Worm (Caenorhabditis elegans) whole organism, L4 larva: ENCODE results near the gene K12H6.10.
"Not testable (repeated sequence)": the region's sequence is repeated elsewhere in the genome, so short reads cannot be mapped to it uniquely, and the experiment has no call there.

ENCODE experiments used
- D1046.2 ChIP-seq: fragments of 200-800 bp; sonication (Bioruptor generic); IDR thresholded peaks from 2 replicates; pipeline ENCODE4 v1.3.6; 2022; ENCODE audit warnings: missing genetic modification characterization, missing compliant biosample characterization
- F37D6.2 ChIP-seq: sonication (generic microtip); optimal IDR thresholded peaks from 2 replicates; lab custom pipeline; 2016; ENCODE audit warnings: mild to moderate bottlenecking, missing genetic modification characterization, missing compliant biosample characterization
- F44E2.7 ChIP-seq: fragments of 200-800 bp; sonication (Bioruptor generic); IDR thresholded peaks from 2 replicates; pipeline ENCODE4 v2.1.2; 2022; ENCODE audit warnings: missing genetic modification characterization, missing compliant biosample characterization
- Y75B8A.6 ChIP-seq: fragments of 200-800 bp; sonication (Bioruptor generic); IDR thresholded peaks from 2 replicates; pipeline ENCODE4 v1.3.6; 2022; ENCODE audit warnings: missing genetic modification reagents, missing genetic modification characterization, missing compliant biosample characterization
- arid-1 ChIP-seq: fragments of 200-800 bp; sonication (Bioruptor generic); conservative IDR thresholded peaks from 2 replicates; pipeline ENCODE4 v1.3.6; 2022; ENCODE audit warnings: missing genetic modification reagents, missing genetic modification characterization, missing compliant biosample characterization
- attf-4 ChIP-seq: sonication (generic microtip); optimal IDR thresholded peaks from 3 replicates; lab custom pipeline; 2017; ENCODE audit warnings: missing biosample characterization, missing genetic modification characterization
- ceh-20 ChIP-seq: fragments of 200-800 bp; sonication (Bioruptor generic); IDR thresholded peaks from 2 replicates; pipeline ENCODE4 v1.3.6; 2022; ENCODE audit warnings: missing genetic modification reagents, missing genetic modification characterization, missing compliant biosample characterization
- ceh-44 ChIP-seq: fragments of 200-800 bp; sonication (Bioruptor generic); IDR thresholded peaks from 2 replicates; pipeline ENCODE4 v1.3.6; 2022; ENCODE audit warnings: missing genetic modification reagents, missing genetic modification characterization, missing compliant biosample characterization
- ceh-62 ChIP-seq: sonication (generic microtip); optimal IDR thresholded peaks from 2 replicates; lab custom pipeline; 2017; ENCODE audit warnings: missing biosample characterization, missing genetic modification characterization
- ceh-82 ChIP-seq: sonication (generic microtip); optimal IDR thresholded peaks from 2 replicates; lab custom pipeline; 2017; ENCODE audit warnings: missing biosample characterization, missing genetic modification characterization
- dmd-6 ChIP-seq: fragments of 200-800 bp; sonication (Bioruptor generic); IDR thresholded peaks from 2 replicates; pipeline ENCODE4 v1.3.6; 2022; ENCODE audit warnings: missing genetic modification reagents, missing genetic modification characterization, missing compliant biosample characterization
- dpl-1 ChIP-seq: fragments of 150-350 bp; optimal IDR thresholded peaks from 2 replicates; lab custom pipeline; 2014; ENCODE audit warnings: missing biosample characterization, missing genetic modification reagents, missing genetic modification characterization
- duxl-1 ChIP-seq: sonication (generic microtip); optimal IDR thresholded peaks from 2 replicates; lab custom pipeline; 2016; ENCODE audit warnings: mild to moderate bottlenecking, missing genetic modification characterization, moderate library complexity, missing compliant biosample characterization; ENCODE audit not compliant: poor library complexity
- dve-1 ChIP-seq: sonication (generic microtip); optimal IDR thresholded peaks from 2 replicates; lab custom pipeline; 2017; ENCODE audit warnings: antibody characterized with exemption, mild to moderate bottlenecking, missing genetic modification characterization, missing compliant biosample characterization; ENCODE audit not compliant: insufficient read depth
- egl-43 ChIP-seq: fragments of 200-800 bp; sonication (Bioruptor generic); IDR thresholded peaks from 2 replicates; pipeline ENCODE4 v1.3.6; 2022; ENCODE audit warnings: missing genetic modification reagents, missing genetic modification characterization, missing compliant biosample characterization
- fkh-10 ChIP-seq: fragments of 150-350 bp; optimal IDR thresholded peaks from 2 replicates; lab custom pipeline; 2014; ENCODE audit warnings: missing biosample characterization, missing genetic modification reagents, missing genetic modification characterization
- gei-8 ChIP-seq: fragments of 200-800 bp; sonication (Bioruptor generic); optimal IDR thresholded peaks from 2 replicates; lab custom pipeline; 2018; ENCODE audit warnings: mild to moderate bottlenecking, missing genetic modification characterization, missing compliant biosample characterization
- hif-1 ChIP-seq, 2 experiments: sonication (generic microtip); optimal IDR thresholded peaks; 2 replicates each; lab custom pipeline; 2016 to 2017; ENCODE audit warnings: missing compliant biosample characterization in 2 of 2, missing genetic modification characterization in 2 of 2, missing genetic modification reagents in 2 of 2, missing genotype in 2 of 2, mild to moderate bottlenecking in 1 of 2
- hmg-1.1 ChIP-seq: fragments of 200-800 bp; sonication (Bioruptor generic); IDR thresholded peaks from 2 replicates; pipeline ENCODE4 v1.3.6; 2022; ENCODE audit warnings: missing genetic modification reagents, missing genetic modification characterization, missing compliant biosample characterization
- lim-7 ChIP-seq: fragments of 200-800 bp; sonication (Bioruptor generic); IDR thresholded peaks from 2 replicates; pipeline ENCODE4 v1.3.6; 2022; ENCODE audit warnings: missing genetic modification characterization, missing compliant biosample characterization
- lin-38 ChIP-seq: fragments of 200-800 bp; sonication (Bioruptor generic); IDR thresholded peaks from 2 replicates; pipeline ENCODE4 v1.3.6; 2022; ENCODE audit warnings: missing genetic modification reagents, missing genetic modification characterization, missing compliant biosample characterization
- lsy-2 ChIP-seq, 2 experiments: fragments of 150-350 bp in 1 of 2; sonication (generic microtip) in 1 of 2; optimal IDR thresholded peaks; 2 replicates each; lab custom pipeline; 2014 to 2017; ENCODE audit warnings: missing biosample characterization in 2 of 2, missing genetic modification characterization in 2 of 2
- mes-2 ChIP-seq: sonication (generic microtip); optimal IDR thresholded peaks from 2 replicates; lab custom pipeline; 2016; ENCODE audit warnings: missing genotype, mild to moderate bottlenecking, missing genetic modification characterization, missing compliant biosample characterization; ENCODE audit not compliant: poor library complexity, severe bottlenecking
- mxl-3 ChIP-seq: fragments of 200-800 bp; sonication (Bioruptor generic); optimal IDR thresholded peaks from 2 replicates; lab custom pipeline; 2018; ENCODE audit warnings: mild to moderate bottlenecking, missing genetic modification characterization, missing compliant biosample characterization
- nhr-10 ChIP-seq: fragments of 150-350 bp; optimal IDR thresholded peaks from 2 replicates; lab custom pipeline; 2014; ENCODE audit warnings: missing biosample characterization, missing genetic modification characterization
- nhr-11 ChIP-seq: fragments of 150-350 bp; optimal IDR thresholded peaks from 2 replicates; lab custom pipeline; 2014; ENCODE audit warnings: missing biosample characterization, missing genetic modification characterization
- nhr-25 ChIP-seq: sonication (generic microtip); optimal IDR thresholded peaks from 2 replicates; lab custom pipeline; 2017; ENCODE audit warnings: missing genetic modification characterization, mild to moderate bottlenecking, missing compliant biosample characterization, antibody characterized with exemption, moderate library complexity, borderline replicate concordance; ENCODE audit not compliant: insufficient read depth
- nhr-28 ChIP-seq: fragments of 150-350 bp; optimal IDR thresholded peaks from 2 replicates; lab custom pipeline; 2014; ENCODE audit warnings: missing biosample characterization, missing genetic modification characterization
- nhr-41 ChIP-seq: fragments of 200-800 bp; sonication (Bioruptor generic); IDR thresholded peaks from 2 replicates; pipeline ENCODE4 v1.3.6; 2022; ENCODE audit warnings: missing genetic modification reagents, missing genetic modification characterization, missing compliant biosample characterization
- nhr-76 ChIP-seq: fragments of 150-350 bp; optimal IDR thresholded peaks from 2 replicates; lab custom pipeline; 2014; ENCODE audit warnings: missing biosample characterization, missing genetic modification characterization
- skn-1 ChIP-seq: fragments of 150-350 bp; optimal IDR thresholded peaks from 2 replicates; lab custom pipeline; 2014; ENCODE audit warnings: missing biosample characterization, missing genetic modification characterization
- spr-1 ChIP-seq: sonication (generic microtip); optimal IDR thresholded peaks from 2 replicates; lab custom pipeline; 2016; ENCODE audit warnings: mild to moderate bottlenecking, missing genetic modification characterization, missing compliant biosample characterization
- spr-3 ChIP-seq: fragments of 200-800 bp; sonication (Bioruptor generic); optimal IDR thresholded peaks from 2 replicates; lab custom pipeline; 2018; ENCODE audit warnings: mild to moderate bottlenecking, missing genetic modification characterization, missing compliant biosample characterization
- tra-1 ChIP-seq: fragments of 200-800 bp; sonication (Bioruptor generic); IDR thresholded peaks from 2 replicates; pipeline ENCODE4 v1.3.6; 2022; ENCODE audit warnings: missing genetic modification reagents, missing genetic modification characterization, missing compliant biosample characterization
- unc-130 ChIP-seq: sonication (generic microtip); optimal IDR thresholded peaks from 2 replicates; lab custom pipeline; 2016; ENCODE audit warnings: missing genetic modification reagents, missing genetic modification characterization, missing compliant biosample characterization
- vab-7 ChIP-seq: fragments of 200-800 bp; sonication (Bioruptor generic); IDR thresholded peaks from 2 replicates; pipeline ENCODE4 v1.3.6; 2022; ENCODE audit warnings: missing genetic modification reagents, missing genetic modification characterization, missing compliant biosample characterization
- zfp-3 ChIP-seq: fragments of 200-800 bp; sonication (Bioruptor generic); conservative IDR thresholded peaks from 2 replicates; pipeline ENCODE4 v1.3.6; 2022; ENCODE audit warnings: missing genetic modification reagents, missing genetic modification characterization, missing compliant biosample characterization

The K12H6.10 gene

ce11 chrII:2834105-2834504 is 11.4 kb downstream of the K12H6.10 start (continued):
- TF ChIP-seq nhr-41 (GFP tag; lab: Robert Waterston, UW) (no peak), hmg-1.1 (GFP tag; lab: Robert Waterston, UW) (no peak), egl-43 (no peak), mes-2 (tag; lab: Kevin White, UChicago) (peak; percentile 38), spr-3 (GFP tag; lab: Kevin White, UChicago) (no peak), hif-1 (tag; optimal IDR thresholded peaks at IDR 0.05; lab: Kevin White, UChicago) (no peak), ceh-62 (tag; lab: Kevin White, UChicago) (no peak), mxl-3 (no peak), attf-4 (tag; lab: Kevin White, UChicago) (no peak), dve-1 (tag; lab: Kevin White, UChicago) (no peak), nhr-76 (tag; lab: Kevin White, UChicago) (no peak), spr-1 (tag; lab: Kevin White, UChicago) (no peak), nhr-28 (tag; lab: Kevin White, UChicago) (peak; percentile 76), dmd-6 (peak; percentile 44)

DNA sequence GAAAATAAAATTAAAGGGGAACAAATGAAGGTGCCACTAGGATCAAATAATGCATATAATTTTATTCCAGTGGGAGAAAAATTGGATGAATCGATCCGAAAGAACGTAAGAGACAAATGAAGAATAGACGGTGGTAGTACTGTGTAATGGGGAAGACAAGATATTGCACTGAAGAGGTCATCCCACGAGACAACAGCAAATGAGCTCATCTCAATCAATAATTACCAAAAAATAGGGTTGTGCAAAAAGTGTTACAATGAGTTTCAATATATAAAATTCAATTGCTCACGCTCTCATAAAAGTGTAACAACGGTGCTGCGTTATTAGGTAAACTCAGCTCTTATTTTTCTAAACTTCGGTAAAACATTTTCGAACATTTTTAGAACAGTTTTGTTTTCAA is 14.2 kb downstream of the K12H6.10 start, which contains the start of gene K12H6.7:
TSS of gene K12H6.7 (minus strand) at position 101 of the 400 bp plus-strand sequence.
- TF ChIP-seq ceh-20 (GFP tag; lab: Robert Waterston, UW) (no peak), lsy-2 (tag; optimal IDR thresholded peaks at IDR 0.05; lab: Kevin White, UChicago) (no peak), F44E2.7 (GFP tag; lab: Robert Waterston, UW) (no peak), Y75B8A.6 (GFP tag; lab: Robert Waterston, UW) (no peak), zfp-3 (GFP tag; lab: Robert Waterston, UW) (no peak), duxl-1 (tag; lab: Kevin White, UChicago) (no peak), nhr-10 (tag; lab: Kevin White, UChicago) (no peak), ceh-44 (GFP tag; lab: Robert Waterston, UW) (no peak), gei-8 (GFP tag; lab: Kevin White, UChicago) (no peak), nhr-76 (tag; lab: Kevin White, UChicago) (no peak), D1046.2 (GFP tag; lab: Robert Waterston, UW) (no peak), fkh-10 (GFP tag; lab: Kevin White, UChicago) (no peak), skn-1 (no peak), dpl-1 (GFP tag; lab: Kevin White, UChicago) (no peak), vab-7 (GFP tag; lab: Robert Waterston, UW) (no peak), spr-3 (GFP tag; lab: Kevin White, UChicago) (no peak), arid-1 (GFP tag; lab: Robert Waterston, UW) (no peak)

DNA sequence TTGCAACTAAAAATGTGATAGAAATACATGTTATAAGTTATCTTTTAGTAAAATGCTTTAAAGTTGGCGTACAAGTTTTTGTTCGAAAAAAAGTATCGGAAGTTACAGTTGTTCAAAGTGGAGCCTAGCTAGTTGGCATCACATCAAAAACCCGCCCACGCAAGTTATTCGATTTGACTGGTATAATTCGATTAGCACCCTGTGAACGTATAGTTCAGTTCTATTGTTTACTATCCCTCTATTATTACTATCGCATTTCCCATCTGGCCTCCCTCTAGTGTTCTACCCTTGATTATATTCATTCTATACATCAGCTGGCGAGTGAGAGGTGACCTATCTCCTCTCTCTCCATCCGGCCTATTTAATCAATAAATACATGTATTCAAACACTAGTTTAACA is 16.3 kb downstream of the K12H6.10 start, which contains the start of gene Y110A2AL.4:
TSS of gene Y110A2AL.4 (plus strand) at position 301 of the 400 bp plus-strand sequence.
- TF ChIP-seq lim-7 (GFP tag; lab: Robert Waterston, UW); nhr-25; tra-1 (GFP tag; lab: Robert Waterston, UW): not testable (repeated sequence)
- TF ChIP-seq, all 104 proteins: peak for 0; not testable (repeated sequence) for 104

DNA sequence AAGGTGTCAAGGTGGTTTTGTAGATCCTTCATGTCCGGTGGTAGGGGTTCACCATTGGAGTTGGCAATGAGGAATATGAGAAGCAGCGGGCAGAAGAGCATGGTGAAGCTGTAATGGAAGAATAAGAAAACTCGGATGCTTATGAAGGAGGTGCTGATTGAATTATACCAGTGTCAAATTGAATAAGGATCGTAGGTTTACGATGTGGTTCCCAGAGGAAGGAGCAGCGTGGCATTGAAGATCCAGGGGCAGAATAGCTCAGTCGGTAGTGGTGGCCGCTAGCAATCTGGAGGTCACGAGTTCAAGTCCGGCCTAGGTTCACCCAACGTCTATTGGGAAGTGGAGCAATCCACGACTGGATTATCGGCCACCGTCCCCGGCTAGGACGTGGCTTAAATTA is 18.9 kb downstream of the K12H6.10 start, which contains the start of gene Y110A2AL.6:
TSS of gene Y110A2AL.6 (minus strand) at position 101 of the 400 bp plus-strand sequence.
- no peak for TF ChIP-seq ceh-82
- TF ChIP-seq unc-130 (GFP tag; lab: Kevin White, UChicago) = no peak
- no peak for TF ChIP-seq nhr-11 (tag; lab: Kevin White, UChicago)
- TF ChIP-seq vab-7 (GFP tag; lab: Robert Waterston, UW) = no peak
- TF ChIP-seq lin-38 (GFP tag; lab: Robert Waterston, UW) = no peak
- no peak for TF ChIP-seq F37D6.2 (tag; lab: Kevin White, UChicago)
